Fruit fly (Drosophila melanogaster): ENCODE results near the gene ca.
A peak's percentile ranks its signal among the peaks of the same experiment; 100 is the strongest.

The ca gene

dm6 chr3R:29857228-29857627 lies 50.6 kb downstream of the ca start, which contains the start of gene dgt1:
Gene dgt1 (minus strand): TSS chr3R:29857491.
- TF ChIP-seq Mnt (GFP tag; optimal IDR thresholded peaks at IDR 0.05) (peak; percentile 42), bab1 (GFP tag; optimal IDR thresholded peaks at IDR 0.05) (peak; percentile 22), kay (GFP tag; ENCODE audit: borderline replicate concordance) (no peak), cnc (optimal IDR thresholded peaks at IDR 0.05) (no peak)

- TF ChIP-seq Mnt (GFP tag; optimal IDR thresholded peaks at IDR 0.05): peak; percentile 49
- TF ChIP-seq bab1 (GFP tag; optimal IDR thresholded peaks at IDR 0.05): no peak
Measured at dm6 chr3R:29858806-29859205, 52.2 kb downstream of the ca start, which contains the start of gene CG7824. Gene CG7824 (minus strand): TSS chr3R:29858936.

- peak; percentile 46 for TF ChIP-seq Mnt (GFP tag; optimal IDR thresholded peaks at IDR 0.05)
- no peak for TF ChIP-seq CG7045 (GFP tag; optimal IDR thresholded peaks at IDR 0.05)
- peak; percentile 4 for TF ChIP-seq CG33017 (tag; optimal IDR thresholded peaks at IDR 0.05)
- TF ChIP-seq Hr96 (GFP tag; optimal IDR thresholded peaks at IDR 0.05): no peak
- TF ChIP-seq CG11617 (GFP tag; optimal IDR thresholded peaks at IDR 0.05): peak; percentile 32
- peak; percentile 56 for TF ChIP-seq bab1 (GFP tag; optimal IDR thresholded peaks at IDR 0.05)
- peak; percentile 0 for TF ChIP-seq pad (GFP tag; optimal IDR thresholded peaks at IDR 0.05)
- peak; percentile 45 for TF ChIP-seq CG7101 (tag; optimal IDR thresholded peaks at IDR 0.05)
- TF ChIP-seq CG5204 (GFP tag; optimal IDR thresholded peaks at IDR 0.05): no peak
- peak; percentile 8 for TF ChIP-seq cic (GFP tag; optimal IDR thresholded peaks at IDR 0.05)
Measured at dm6 chr3R:29859763-29860162, 53.2 kb downstream of the ca start.

dm6 chr3R:29861432-29862249 lies 55.0 kb downstream of the ca start, which contains the start of the genes CG15514 and RpS8:
Gene CG15514 (minus strand): TSS chr3R:29861494.
Gene RpS8 (plus strand): TSS chr3R:29861582.
- TF ChIP-seq cnc (optimal IDR thresholded peaks at IDR 0.05): no peak
- TF ChIP-seq CG12768 (GFP tag; optimal IDR thresholded peaks at IDR 0.05): peak; percentile 63
- no peak for TF ChIP-seq toe (GFP tag; optimal IDR thresholded peaks at IDR 0.05)
- no peak for TF ChIP-seq kay (GFP tag; ENCODE audit: borderline replicate concordance)
- TF ChIP-seq CG33017 (tag; optimal IDR thresholded peaks at IDR 0.05): peak; percentile 79
- TF ChIP-seq Hr96 (GFP tag; optimal IDR thresholded peaks at IDR 0.05): no peak
- no peak for TF ChIP-seq CG5204 (GFP tag; optimal IDR thresholded peaks at IDR 0.05)
- peak; percentile 90 for TF ChIP-seq Mnt (GFP tag; optimal IDR thresholded peaks at IDR 0.05)
- peak; percentile 51 for TF ChIP-seq bab1 (GFP tag; optimal IDR thresholded peaks at IDR 0.05)
- TF ChIP-seq ovo (GFP tag; optimal IDR thresholded peaks at IDR 0.05): peak; percentile 70
- peak; percentile 85 for TF ChIP-seq CG11617 (GFP tag; optimal IDR thresholded peaks at IDR 0.05)
- peak; percentile 66 for TF ChIP-seq CG7045 (GFP tag; optimal IDR thresholded peaks at IDR 0.05)
- peak; percentile 38 for TF ChIP-seq tj (GFP tag; optimal IDR thresholded peaks at IDR 0.05)
- peak; percentile 6 for TF ChIP-seq Clk (GFP tag; optimal IDR thresholded peaks at IDR 0.05)
- peak; percentile 57 for TF ChIP-seq Crg-1 (GFP tag; optimal IDR thresholded peaks at IDR 0.05)
- TF ChIP-seq cic (GFP tag; optimal IDR thresholded peaks at IDR 0.05): peak; percentile 4
- peak; percentile 77 for TF ChIP-seq CG7101 (tag; optimal IDR thresholded peaks at IDR 0.05)
- peak; percentile 41 for TF ChIP-seq CG14711 (tag; optimal IDR thresholded peaks at IDR 0.05)
- TF ChIP-seq pad (GFP tag; optimal IDR thresholded peaks at IDR 0.05): peak; percentile 70
- TF ChIP-seq CG1620 (GFP tag; optimal IDR thresholded peaks at IDR 0.05): peak; percentile 41

- TF ChIP-seq CG7045 (GFP tag; optimal IDR thresholded peaks at IDR 0.05): no peak
- no peak for TF ChIP-seq toe (GFP tag; optimal IDR thresholded peaks at IDR 0.05)
- TF ChIP-seq pad (GFP tag; optimal IDR thresholded peaks at IDR 0.05): no peak
- TF ChIP-seq tj (GFP tag; optimal IDR thresholded peaks at IDR 0.05): no peak
- no peak for TF ChIP-seq CG33017 (tag; optimal IDR thresholded peaks at IDR 0.05)
- TF ChIP-seq Crg-1 (GFP tag; optimal IDR thresholded peaks at IDR 0.05): no peak
Measured at dm6 chr3R:29862795-29863194, 56.2 kb downstream of the ca start.

Data from whole organism, adult.